Worm (Caenorhabditis elegans): ENCODE measurements around the gene bre-2.

DNA sequence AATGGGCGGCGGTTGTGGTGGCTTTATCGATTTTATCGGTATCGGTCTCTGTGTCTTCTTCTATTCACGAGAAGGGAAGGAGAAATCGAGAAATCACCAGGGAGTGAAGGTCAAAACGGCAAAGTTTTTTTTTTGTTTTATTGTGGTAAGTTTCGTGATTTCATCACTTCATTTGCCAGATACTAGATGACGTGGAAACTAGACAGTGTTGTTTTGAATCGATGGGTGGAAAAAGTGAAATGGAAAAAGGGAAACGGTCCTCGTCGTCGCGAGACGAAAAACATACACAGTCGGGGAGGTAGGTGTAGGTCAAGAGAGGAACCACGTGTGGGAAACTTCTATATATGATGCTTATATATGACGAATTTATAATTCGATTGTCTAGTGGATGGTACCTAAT, 38.4 kb downstream of the bre-2 start:
- TF ChIP-seq hlh-13 (GFP tag; optimal IDR thresholded peaks at IDR 0.05) = no peak
- no peak for TF ChIP-seq ceh-9 (tag; optimal IDR thresholded peaks at IDR 0.05)
- TF ChIP-seq hlh-30 (tag; optimal IDR thresholded peaks at IDR 0.05; ENCODE audit: insufficient read depth) = no peak
- no peak for TF ChIP-seq dve-1 (tag; optimal IDR thresholded peaks at IDR 0.05)
- no peak for TF ChIP-seq K02D7.2 (tag; optimal IDR thresholded peaks at IDR 0.05)
- TF ChIP-seq ceh-48 (tag; optimal IDR thresholded peaks at IDR 0.05) = no peak
- TF ChIP-seq ceh-22 (tag; optimal IDR thresholded peaks at IDR 0.05) = no peak
- no peak for TF ChIP-seq C08G9.2 (tag; optimal IDR thresholded peaks at IDR 0.05)
